Fruit fly (Drosophila melanogaster): ENCODE data around the gene CG45072.

CG45072 gene

dm6 chr3R:30124635-30125034 lies 1.6 kb upstream of the CG45072 start, which contains the start of gene CG45073:
Gene CG45073 (minus strand): TSS chr3R:30124735.
- TF ChIP-seq CG17801 (GFP tag; optimal IDR thresholded peaks at IDR 0.05; ENCODE audit: partially characterized antibody): no peak

dm6 chr3R:30121731-30122130 lies 1.3 kb downstream of the CG45072 start:
- no peak for TF ChIP-seq CG17801 (GFP tag; optimal IDR thresholded peaks at IDR 0.05; ENCODE audit: partially characterized antibody)

- no peak for TF ChIP-seq CG17801 (GFP tag; optimal IDR thresholded peaks at IDR 0.05; ENCODE audit: partially characterized antibody)
Observed at dm6 chr3R:30114286-30114803, 8.7 kb downstream of the CG45072 start.

dm6 chr3R:30110959-30111358 lies 12.1 kb downstream of the CG45072 start:
- TF ChIP-seq CG17801 (GFP tag; optimal IDR thresholded peaks at IDR 0.05; ENCODE audit: partially characterized antibody): no peak

- no peak for TF ChIP-seq CG17801 (GFP tag; optimal IDR thresholded peaks at IDR 0.05; ENCODE audit: partially characterized antibody)
Observed at dm6 chr3R:30109380-30109779, 13.7 kb downstream of the CG45072 start.

dm6 chr3R:30108639-30109038 lies 14.4 kb downstream of the CG45072 start:
- no peak for TF ChIP-seq CG17801 (GFP tag; optimal IDR thresholded peaks at IDR 0.05; ENCODE audit: partially characterized antibody)

- TF ChIP-seq CG17801 (GFP tag; optimal IDR thresholded peaks at IDR 0.05; ENCODE audit: partially characterized antibody): no peak
Observed at dm6 chr3R:30107718-30108117, 15.3 kb downstream of the CG45072 start.

- no peak for TF ChIP-seq CG17801 (GFP tag; optimal IDR thresholded peaks at IDR 0.05; ENCODE audit: partially characterized antibody)
Observed at dm6 chr3R:30106562-30106961, 16.5 kb downstream of the CG45072 start.

dm6 chr3R:30105808-30106207 lies 17.3 kb downstream of the CG45072 start:
- no peak for TF ChIP-seq CG17801 (GFP tag; optimal IDR thresholded peaks at IDR 0.05; ENCODE audit: partially characterized antibody)

dm6 chr3R:30104912-30105510 lies 18.1 kb downstream of the CG45072 start:
- no peak for TF ChIP-seq CG17801 (GFP tag; optimal IDR thresholded peaks at IDR 0.05; ENCODE audit: partially characterized antibody)

- TF ChIP-seq CG17801 (GFP tag; optimal IDR thresholded peaks at IDR 0.05; ENCODE audit: partially characterized antibody): peak; percentile 19
Observed at dm6 chr3R:30102806-30103619, 20.1 kb downstream of the CG45072 start.

dm6 chr3R:30101389-30101935 lies 21.6 kb downstream of the CG45072 start:
- no peak for TF ChIP-seq CG17801 (GFP tag; optimal IDR thresholded peaks at IDR 0.05; ENCODE audit: partially characterized antibody)

dm6 chr3R:30100976-30101332 lies 22.1 kb downstream of the CG45072 start:
- no peak for TF ChIP-seq CG17801 (GFP tag; optimal IDR thresholded peaks at IDR 0.05; ENCODE audit: partially characterized antibody)

dm6 chr3R:30100325-30100975 lies 22.6 kb downstream of the CG45072 start:
- no peak for TF ChIP-seq CG17801 (GFP tag; optimal IDR thresholded peaks at IDR 0.05; ENCODE audit: partially characterized antibody)

- TF ChIP-seq CG17801 (GFP tag; optimal IDR thresholded peaks at IDR 0.05; ENCODE audit: partially characterized antibody): peak; percentile 67
Observed at dm6 chr3R:30099341-30099871, 23.7 kb downstream of the CG45072 start.
